Fruit fly (Drosophila melanogaster) whole organism, embryonic: ENCODE results near the gene CG6891.

Source experiments
- Adf1 ChIP-seq: fragments of 200-800 bp; sonication (Bioruptor generic); IDR thresholded peaks from 2 replicates; pipeline ENCODE4 v1.3.6; 2022; ENCODE audit warnings: missing biosample characterization, missing genetic modification characterization
- CG10543 ChIP-seq: fragments of 200-800 bp; sonication (Bioruptor generic); optimal IDR thresholded peaks from 3 replicates; lab custom pipeline; 2017; ENCODE audit warnings: missing biosample characterization, mild to moderate bottlenecking, missing genetic modification characterization, moderate library complexity
- CG10959 ChIP-seq: fragments of 200-800 bp; sonication (Bioruptor generic); IDR thresholded peaks from 2 replicates; pipeline ENCODE4 v1.3.6; 2022; ENCODE audit warnings: missing biosample characterization, missing genetic modification characterization
- CG12155 ChIP-seq: fragments of 200-800 bp; sonication (Bioruptor generic); optimal IDR thresholded peaks from 3 replicates; lab custom pipeline; 2016; ENCODE audit warnings: missing biosample characterization, missing genetic modification characterization
- CG1233 ChIP-seq: fragments of 200-800 bp; sonication (Bioruptor generic); optimal IDR thresholded peaks from 4 replicates; lab custom pipeline; 2018; ENCODE audit warnings: missing biosample characterization, mild to moderate bottlenecking, missing genetic modification characterization
- CG12659 ChIP-seq: fragments of 200-800 bp; sonication (Bioruptor generic); optimal IDR thresholded peaks from 3 replicates; lab custom pipeline; 2017; ENCODE audit warnings: mild to moderate bottlenecking, missing biosample characterization, missing genetic modification reagents, missing genetic modification characterization
- CG13287 ChIP-seq: fragments of 200-800 bp; sonication (Bioruptor generic); IDR thresholded peaks from 2 replicates; pipeline ENCODE4 v1.3.6; 2022; ENCODE audit warnings: missing biosample characterization, missing genetic modification characterization; ENCODE audit not compliant: partially characterized antibody
- CG13775 ChIP-seq: fragments of 200-800 bp; sonication (Bioruptor generic); optimal IDR thresholded peaks from 3 replicates; lab custom pipeline; 2017; ENCODE audit warnings: missing biosample characterization, mild to moderate bottlenecking, missing genetic modification characterization
- CG14860 ChIP-seq: fragments of 200-800 bp; sonication (Bioruptor generic); IDR thresholded peaks from 3 replicates; pipeline ENCODE4 v1.3.6; 2022; ENCODE audit warnings: missing biosample characterization, missing genetic modification characterization; ENCODE audit not compliant: partially characterized antibody
- CG15479 ChIP-seq: fragments of 200-800 bp; sonication (Bioruptor generic); optimal IDR thresholded peaks from 3 replicates; lab custom pipeline; 2019; ENCODE audit warnings: missing biosample characterization, mild to moderate bottlenecking, missing genetic modification characterization, moderate library complexity
- CG15601 ChIP-seq: fragments of 200-800 bp; sonication (Bioruptor generic); optimal IDR thresholded peaks from 3 replicates; lab custom pipeline; 2019; ENCODE audit warnings: missing biosample characterization, mild to moderate bottlenecking, missing genetic modification characterization, moderate library complexity
- CG2199 ChIP-seq: fragments of 200-800 bp; sonication (Bioruptor generic); IDR thresholded peaks from 3 replicates; pipeline ENCODE4 v1.3.6; 2022; ENCODE audit warnings: missing biosample characterization, missing genetic modification characterization
- CG33213 ChIP-seq: fragments of 200-800 bp; sonication (Bioruptor generic); optimal IDR thresholded peaks from 3 replicates; lab custom pipeline; 2016; ENCODE audit warnings: missing biosample characterization, missing genetic modification characterization
- CG6254 ChIP-seq: fragments of 200-800 bp; sonication (Bioruptor generic); optimal IDR thresholded peaks from 3 replicates; lab custom pipeline; 2017; ENCODE audit warnings: mild to moderate bottlenecking, missing biosample characterization, missing genetic modification reagents, missing genetic modification characterization
- CG6272 ChIP-seq: fragments of 200-800 bp; sonication (Bioruptor generic); IDR thresholded peaks from 2 replicates; pipeline ENCODE4 v1.3.6; 2022; ENCODE audit warnings: missing biosample characterization, missing genetic modification characterization
- CG9797 ChIP-seq: fragments of 200-800 bp; sonication (Bioruptor generic); optimal IDR thresholded peaks from 3 replicates; lab custom pipeline; 2018; ENCODE audit warnings: missing biosample characterization, mild to moderate bottlenecking, missing genetic modification characterization
- CTCF ChIP-seq: fragments of 200-800 bp; sonication (Bioruptor generic); optimal IDR thresholded peaks from 2 replicates; lab custom pipeline; 2017; ENCODE audit warnings: missing biosample characterization, mild to moderate bottlenecking, missing genetic modification characterization, moderate library complexity
- Dip2 ChIP-seq: fragments of 200-800 bp; sonication (Bioruptor generic); IDR thresholded peaks from 2 replicates; pipeline ENCODE4 v1.3.6; 2022; ENCODE audit warnings: missing biosample characterization, missing genetic modification characterization
- Dll ChIP-seq: fragments of 200-800 bp; sonication (Bioruptor generic); IDR thresholded peaks from 4 replicates; pipeline ENCODE4 v1.3.6; 2022; ENCODE audit warnings: missing biosample characterization, missing genetic modification characterization; ENCODE audit not compliant: partially characterized antibody
- Doc3 ChIP-seq: fragments of 200-800 bp; sonication (Bioruptor generic); IDR thresholded peaks from 3 replicates; pipeline ENCODE4 v1.3.6; 2022; ENCODE audit warnings: missing biosample characterization, missing genetic modification characterization; ENCODE audit not compliant: partially characterized antibody
- Dref ChIP-seq: fragments of 200-800 bp; sonication (Bioruptor generic); IDR thresholded peaks from 2 replicates; pipeline ENCODE4 v1.3.6; 2022; ENCODE audit warnings: missing biosample characterization, missing genetic modification characterization
- E2f2 ChIP-seq: fragments of 200-800 bp; sonication (Bioruptor generic); IDR thresholded peaks from 2 replicates; pipeline ENCODE4 v1.3.6; 2022; ENCODE audit warnings: missing biosample characterization, missing genetic modification characterization
- Ets97D ChIP-seq: fragments of 200-800 bp; sonication (Bioruptor generic); optimal IDR thresholded peaks from 3 replicates; lab custom pipeline; 2016; ENCODE audit warnings: missing biosample characterization, missing genetic modification characterization
- HLH4C ChIP-seq: fragments of 200-800 bp; sonication (Bioruptor generic); IDR thresholded peaks from 3 replicates; pipeline ENCODE4 v1.3.6; 2022; ENCODE audit warnings: missing biosample characterization, missing genetic modification characterization; ENCODE audit not compliant: partially characterized antibody
- HmgZ ChIP-seq: fragments of 200-800 bp; sonication (Bioruptor generic); optimal IDR thresholded peaks from 2 replicates; lab custom pipeline; 2018; ENCODE audit warnings: missing biosample characterization, mild to moderate bottlenecking, missing genetic modification characterization
- Lhr ChIP-seq: fragments of 200-800 bp; sonication (Bioruptor generic); optimal IDR thresholded peaks from 3 replicates; lab custom pipeline; 2017; ENCODE audit warnings: mild to moderate bottlenecking, missing biosample characterization, missing genetic modification reagents, missing genetic modification characterization
- Poxn ChIP-seq: fragments of 200-800 bp; sonication (Bioruptor generic); IDR thresholded peaks from 2 replicates; pipeline ENCODE4 v1.3.6; 2022; ENCODE audit warnings: missing biosample characterization, missing genetic modification characterization
- Rfx ChIP-seq: fragments of 200-800 bp; sonication (Bioruptor generic); IDR thresholded peaks from 2 replicates; pipeline ENCODE4 v1.3.6; 2022; ENCODE audit warnings: missing biosample characterization, missing genetic modification characterization
- Scr ChIP-seq: fragments of 200-800 bp; sonication (Bioruptor generic); IDR thresholded peaks from 2 replicates; pipeline ENCODE4 v1.3.6; 2022; ENCODE audit warnings: missing biosample characterization, missing genetic modification characterization; ENCODE audit not compliant: partially characterized antibody
- Side ChIP-seq: fragments of 200-800 bp; sonication (Bioruptor generic); optimal IDR thresholded peaks from 2 replicates; lab custom pipeline; 2016; ENCODE audit warnings: missing biosample characterization, missing genetic modification characterization
- Sin3A ChIP-seq: fragments of >200 bp; optimal IDR thresholded peaks from 2 replicates; lab custom pipeline; 2018
- Sox100B ChIP-seq: fragments of 200-800 bp; sonication (Bioruptor generic); optimal IDR thresholded peaks from 3 replicates; lab custom pipeline; 2018; ENCODE audit warnings: missing biosample characterization, mild to moderate bottlenecking, missing genetic modification characterization
- Sry-δ ChIP-seq: fragments of 200-800 bp; sonication (Bioruptor generic); optimal IDR thresholded peaks from 2 replicates; lab custom pipeline; 2016; ENCODE audit warnings: missing biosample characterization, missing genetic modification characterization
- Usf ChIP-seq: fragments of 200-800 bp; sonication (Bioruptor generic); optimal IDR thresholded peaks from 2 replicates; lab custom pipeline; 2017; ENCODE audit warnings: missing genotype, missing biosample characterization, missing genetic modification characterization
- cg ChIP-seq: fragments of 200-800 bp; sonication (Bioruptor generic); optimal IDR thresholded peaks from 3 replicates; lab custom pipeline; 2019; ENCODE audit warnings: missing biosample characterization, mild to moderate bottlenecking, missing genetic modification characterization, moderate library complexity
- hbn ChIP-seq: fragments of 200-800 bp; sonication (Bioruptor generic); IDR thresholded peaks from 2 replicates; pipeline ENCODE4 v1.3.6; 2022; ENCODE audit warnings: missing biosample characterization, missing genetic modification characterization; ENCODE audit not compliant: partially characterized antibody
- inv ChIP-seq: fragments of 200-800 bp; sonication (Bioruptor generic); IDR thresholded peaks from 2 replicates; pipeline ENCODE4 v1.3.6; 2022; ENCODE audit warnings: missing biosample characterization, missing genetic modification characterization; ENCODE audit not compliant: partially characterized antibody
- lilli ChIP-seq: fragments of 200-800 bp; sonication (Bioruptor generic); optimal IDR thresholded peaks from 3 replicates; lab custom pipeline; 2016; ENCODE audit warnings: missing biosample characterization, missing genetic modification characterization
- lola ChIP-seq, 3 experiments: fragments of >200 bp in 2 of 3; fragments of 200-800 bp in 1 of 3; sonication (Bioruptor generic) in 1 of 3; optimal IDR thresholded peaks; 2 replicates each; lab custom pipeline; 2017 to 2019; ENCODE audit warnings: missing biosample characterization in 3 of 3, missing genetic modification characterization in 3 of 3, mild to moderate bottlenecking in 1 of 3, moderate library complexity in 1 of 3
- nau ChIP-seq: fragments of 200-800 bp; sonication (Bioruptor generic); optimal IDR thresholded peaks from 3 replicates; lab custom pipeline; 2017; ENCODE audit warnings: missing biosample characterization, mild to moderate bottlenecking, missing genetic modification characterization, missing genetic modification reagents
- nmo ChIP-seq: fragments of 200-800 bp; sonication (Bioruptor generic); optimal IDR thresholded peaks from 2 replicates; lab custom pipeline; 2018; ENCODE audit warnings: missing biosample characterization, mild to moderate bottlenecking, missing genetic modification characterization, moderate library complexity
- onecut ChIP-seq: fragments of 200-800 bp; sonication (Bioruptor generic); IDR thresholded peaks from 2 replicates; pipeline ENCODE4 v1.3.6; 2022; ENCODE audit warnings: missing biosample characterization, missing genetic modification characterization
- pzg ChIP-seq: fragments of 200-800 bp; sonication (Bioruptor generic); optimal IDR thresholded peaks from 3 replicates; lab custom pipeline; 2018; ENCODE audit warnings: missing biosample characterization, mild to moderate bottlenecking, missing genetic modification characterization, moderate library complexity
- sens-2 ChIP-seq: fragments of 200-800 bp; sonication (Bioruptor generic); IDR thresholded peaks from 2 replicates; pipeline ENCODE4 v1.3.6; 2022; ENCODE audit warnings: missing biosample characterization, missing genetic modification characterization
- sna ChIP-seq: fragments of 200-800 bp; sonication (Bioruptor generic); IDR thresholded peaks from 2 replicates; pipeline ENCODE4 v1.3.6; 2022; ENCODE audit warnings: missing biosample characterization, missing genetic modification characterization; ENCODE audit not compliant: partially characterized antibody
- stc ChIP-seq: fragments of 200-800 bp; sonication (Bioruptor generic); IDR thresholded peaks from 2 replicates; pipeline ENCODE4 v1.3.6; 2022; ENCODE audit warnings: missing biosample characterization, missing genetic modification characterization
- stwl ChIP-seq: fragments of 200-800 bp; sonication (Bioruptor generic); optimal IDR thresholded peaks from 3 replicates; lab custom pipeline; 2018; ENCODE audit warnings: missing biosample characterization, mild to moderate bottlenecking, missing genetic modification characterization, moderate library complexity
- sug ChIP-seq: fragments of 200-800 bp; optimal IDR thresholded peaks from 2 replicates; lab custom pipeline; 2019; ENCODE audit warnings: missing biosample characterization, mild to moderate bottlenecking, missing genetic modification characterization, moderate library complexity
- trem ChIP-seq: fragments of 200-800 bp; optimal IDR thresholded peaks from 3 replicates; lab custom pipeline; 2019; ENCODE audit warnings: missing biosample characterization, mild to moderate bottlenecking, missing genetic modification characterization, moderate library complexity

CG6891 gene

DNA sequence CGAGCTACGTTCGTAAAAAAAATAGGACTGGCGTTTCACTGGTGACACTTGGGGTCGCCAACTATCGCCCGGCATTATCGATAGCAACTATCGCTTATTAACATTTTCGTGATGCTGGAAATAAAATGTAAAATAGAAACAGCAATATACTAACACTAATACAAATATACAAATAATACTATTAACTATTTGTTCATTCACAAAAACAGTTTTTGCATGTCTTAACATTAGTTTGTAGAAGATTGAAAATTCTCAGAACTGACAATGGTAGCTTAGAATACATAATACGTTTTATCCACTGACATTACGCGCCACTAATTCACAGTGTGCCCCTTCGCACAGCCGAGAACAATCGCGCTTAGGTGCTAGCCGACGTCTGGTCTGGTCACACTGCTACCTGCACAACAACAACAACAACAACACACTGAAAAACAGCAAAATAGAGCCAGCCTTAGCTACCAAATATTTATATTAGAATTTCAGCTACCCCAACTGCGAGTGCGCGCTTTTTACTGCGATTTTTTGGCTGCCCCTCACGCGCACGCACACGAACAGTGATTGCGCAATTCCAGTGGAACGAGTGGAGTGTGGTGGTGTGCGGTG, 13.2 kb downstream of the CG6891 start, which contains the start of the genes CG6961 and S6KL (continued):
- TF ChIP-seq HmgZ (peak; percentile 10), nau (no peak), CG12659 (GFP tag; lab: Kevin White, UChicago) (peak; percentile 50), stc (GFP tag; lab: Robert Waterston, UW) (no peak), CG13775 (GFP tag; lab: Kevin White, UChicago) (peak; percentile 19), CG6254 (GFP tag; lab: Kevin White, UChicago) (no peak), Usf (no peak), trem (tag; lab: Kevin White, UChicago) (peak; percentile 56), Adf1 (GFP tag; lab: Robert Waterston, UW) (no peak), Dll (peak; percentile 86), sens-2 (GFP tag; lab: Robert Waterston, UW) (no peak), lilli (GFP tag; lab: Kevin White, UChicago) (peak; percentile 14), Poxn (no peak), Dref (GFP tag; lab: Robert Waterston, UW) (peak; percentile 57), Lhr (GFP tag; lab: Kevin White, UChicago) (peak; percentile 76), CG13287 (GFP tag; lab: Robert Waterston, UW) (peak; percentile 79), onecut (GFP tag; lab: Robert Waterston, UW) (no peak), hbn (GFP tag; lab: Robert Waterston, UW) (peak; percentile 68), Rfx (GFP tag; lab: Robert Waterston, UW) (peak; percentile 14; the same call in 1 of the 2 replicates), CG10543 (GFP tag; lab: Kevin White, UChicago) (peak; percentile 22), Doc3 (GFP tag; lab: Robert Waterston, UW) (peak; percentile 71), CG12155 (GFP tag; lab: Kevin White, UChicago) (no peak), CG14860 (GFP tag; lab: Robert Waterston, UW) (peak; percentile 67), pzg (peak; percentile 78), CG15601 (no peak), CG10959 (GFP tag; lab: Robert Waterston, UW) (no peak), CG9797 (GFP tag; lab: Kevin White, UChicago) (peak; percentile 77), CG1233 (no peak), E2f2 (GFP tag; lab: Robert Waterston, UW) (peak; percentile 45; the same call in 1 of the 2 replicates), Dip2 (no peak), sna (GFP tag; lab: Robert Waterston, UW) (0 out of 2 replicates have a peak, but pooled peaks have one; percentile 59), inv (GFP tag; lab: Robert Waterston, UW) (peak; percentile 79), cg (GFP tag; lab: Kevin White, UChicago) (peak; percentile 36), lola (GFP tag; optimal IDR thresholded peaks at IDR 0.05; lab: Kevin White, UChicago) (peak in 2 of 3 experiments; percentile 13 to 88), nmo (GFP tag; lab: Kevin White, UChicago) (peak; percentile 60), Ets97D (GFP tag; lab: Kevin White, UChicago) (peak; percentile 38), stwl (tag; lab: Kevin White, UChicago) (peak; percentile 33), HLH4C (GFP tag; lab: Robert Waterston, UW) (peak; percentile 65; the same call in 2 of the 3 replicates), CG2199 (GFP tag; lab: Robert Waterston, UW) (no peak), Sry-δ (GFP tag; lab: Kevin White, UChicago) (peak; percentile 86), CG6272 (0 out of 2 replicates have a peak, but pooled peaks have one; percentile 22), CTCF (GFP tag; lab: Kevin White, UChicago) (no peak), Side (no peak), sug (peak; percentile 2), CG33213 (GFP tag; lab: Kevin White, UChicago) (peak; percentile 15), CG15479 (GFP tag; lab: Kevin White, UChicago) (peak; percentile 1), Sin3A (lab: Kevin White, UChicago) (peak; percentile 91), Scr (GFP tag; lab: Robert Waterston, UW) (peak; percentile 87), Sox100B (GFP tag; lab: Kevin White, UChicago) (no peak)
